Worm (Caenorhabditis elegans): ENCODE results near the gene kel-3.

- TF ChIP-seq nhr-28 (tag; optimal IDR thresholded peaks at IDR 0.05) (no peak), snpc-4 (tag; optimal IDR thresholded peaks at IDR 0.05) (no peak)
Observed at ce11 chrIII:13505718-13506117, 41.1 kb downstream of the kel-3 start, which contains the start of gene T28A8.3.

Measured in whole organism, L4 larva.